Worm (Caenorhabditis elegans) whole organism, L4 larva: Measurements from ENCODE around the gene C09H10.5.

Source experiments
- F37D6.2 ChIP-seq: sonication (generic microtip); optimal IDR thresholded peaks from 2 replicates; lab custom pipeline; 2016; ENCODE audit warnings: mild to moderate bottlenecking, missing genetic modification characterization, missing compliant biosample characterization
- F44E2.7 ChIP-seq: fragments of 200-800 bp; sonication (Bioruptor generic); IDR thresholded peaks from 2 replicates; pipeline ENCODE4 v2.1.2; 2022; ENCODE audit warnings: missing genetic modification characterization, missing compliant biosample characterization
- F49E8.2 ChIP-seq: sonication (generic microtip); optimal IDR thresholded peaks from 2 replicates; lab custom pipeline; 2016; ENCODE audit warnings: missing compliant biosample characterization, mild to moderate bottlenecking, missing genetic modification characterization, borderline replicate concordance
- Y105C5A.15 ChIP-seq: fragments of 200-800 bp; sonication (Bioruptor generic); IDR thresholded peaks from 2 replicates; pipeline ENCODE4 v1.3.6; 2022; ENCODE audit warnings: missing genetic modification characterization, missing compliant biosample characterization
- Y48G9A.11 ChIP-seq: fragments of 200-800 bp; sonication (Bioruptor generic); IDR thresholded peaks from 2 replicates; pipeline ENCODE4 v1.3.6; 2022; ENCODE audit warnings: missing genetic modification reagents, missing genetic modification characterization, missing compliant biosample characterization
- Y5F2A.4 ChIP-seq: fragments of 200-800 bp; sonication (Bioruptor generic); optimal IDR thresholded peaks from 2 replicates; lab custom pipeline; 2018; ENCODE audit warnings: mild to moderate bottlenecking, missing genetic modification characterization, missing compliant biosample characterization
- ZK337.2 ChIP-seq: fragments of 200-800 bp; sonication (Bioruptor generic); IDR thresholded peaks from 2 replicates; pipeline ENCODE4 v1.3.6; 2022; ENCODE audit warnings: missing genetic modification reagents, missing genetic modification characterization, missing compliant biosample characterization
- aha-1 ChIP-seq: fragments of 150-350 bp; peaks from one replicate; lab custom pipeline; 2014; ENCODE audit warnings: missing biosample characterization, missing genetic modification characterization
- ama-1 ChIP-seq: fragments of 150-350 bp; optimal IDR thresholded peaks from 2 replicates; lab custom pipeline; 2014; ENCODE audit warnings: inconsistent platforms, mixed read lengths
- arid-1 ChIP-seq: fragments of 200-800 bp; sonication (Bioruptor generic); conservative IDR thresholded peaks from 2 replicates; pipeline ENCODE4 v1.3.6; 2022; ENCODE audit warnings: missing genetic modification reagents, missing genetic modification characterization, missing compliant biosample characterization
- ceh-20 ChIP-seq: fragments of 200-800 bp; sonication (Bioruptor generic); IDR thresholded peaks from 2 replicates; pipeline ENCODE4 v1.3.6; 2022; ENCODE audit warnings: missing genetic modification reagents, missing genetic modification characterization, missing compliant biosample characterization
- ces-1 ChIP-seq: fragments of 150-350 bp; sonication (generic microtip); optimal IDR thresholded peaks from 4 replicates; lab custom pipeline; 2014; ENCODE audit warnings: missing biosample characterization, missing genetic modification reagents, missing genetic modification characterization
- daf-19 ChIP-seq: fragments of 200-800 bp; sonication (Bioruptor generic); conservative IDR thresholded peaks from 2 replicates; pipeline ENCODE4 v1.3.6; 2022; ENCODE audit warnings: missing genetic modification characterization, missing compliant biosample characterization
- dve-1 ChIP-seq: sonication (generic microtip); optimal IDR thresholded peaks from 2 replicates; lab custom pipeline; 2017; ENCODE audit warnings: antibody characterized with exemption, mild to moderate bottlenecking, missing genetic modification characterization, missing compliant biosample characterization; ENCODE audit not compliant: insufficient read depth
- fkh-10 ChIP-seq: fragments of 150-350 bp; optimal IDR thresholded peaks from 2 replicates; lab custom pipeline; 2014; ENCODE audit warnings: missing biosample characterization, missing genetic modification reagents, missing genetic modification characterization
- hlh-30 ChIP-seq: sonication (generic microtip); optimal IDR thresholded peaks from 2 replicates; lab custom pipeline; 2017; ENCODE audit warnings: antibody characterized with exemption, mild to moderate bottlenecking, missing genetic modification characterization, missing compliant biosample characterization; ENCODE audit not compliant: insufficient read depth
- lin-1 ChIP-seq: fragments of 200-800 bp; sonication (Bioruptor generic); IDR thresholded peaks from 2 replicates; pipeline ENCODE4 v1.3.6; 2022; ENCODE audit warnings: missing genetic modification reagents, missing genetic modification characterization, missing compliant biosample characterization
- lin-13 ChIP-seq: fragments of 150-350 bp; optimal IDR thresholded peaks from 2 replicates; lab custom pipeline; 2014; ENCODE audit warnings: missing biosample characterization, missing genetic modification reagents, missing genetic modification characterization
- lin-38 ChIP-seq: fragments of 200-800 bp; sonication (Bioruptor generic); IDR thresholded peaks from 2 replicates; pipeline ENCODE4 v1.3.6; 2022; ENCODE audit warnings: missing genetic modification reagents, missing genetic modification characterization, missing compliant biosample characterization
- lsy-2 ChIP-seq, 2 experiments: fragments of 150-350 bp in 1 of 2; sonication (generic microtip) in 1 of 2; optimal IDR thresholded peaks; 2 replicates each; lab custom pipeline; 2014 to 2017; ENCODE audit warnings: missing biosample characterization in 2 of 2, missing genetic modification characterization in 2 of 2
- mes-2 ChIP-seq: sonication (generic microtip); optimal IDR thresholded peaks from 2 replicates; lab custom pipeline; 2016; ENCODE audit warnings: missing genotype, mild to moderate bottlenecking, missing genetic modification characterization, missing compliant biosample characterization; ENCODE audit not compliant: poor library complexity, severe bottlenecking
- mxl-3 ChIP-seq: fragments of 200-800 bp; sonication (Bioruptor generic); optimal IDR thresholded peaks from 2 replicates; lab custom pipeline; 2018; ENCODE audit warnings: mild to moderate bottlenecking, missing genetic modification characterization, missing compliant biosample characterization
- nhr-10 ChIP-seq: fragments of 150-350 bp; optimal IDR thresholded peaks from 2 replicates; lab custom pipeline; 2014; ENCODE audit warnings: missing biosample characterization, missing genetic modification characterization
- nhr-237 ChIP-seq: sonication (generic microtip); optimal IDR thresholded peaks from 2 replicates; lab custom pipeline; 2017; ENCODE audit warnings: missing biosample characterization, missing genetic modification characterization
- nhr-28 ChIP-seq: fragments of 150-350 bp; optimal IDR thresholded peaks from 2 replicates; lab custom pipeline; 2014; ENCODE audit warnings: missing biosample characterization, missing genetic modification characterization
- nhr-42 ChIP-seq: fragments of 200-800 bp; sonication (Bioruptor generic); IDR thresholded peaks from 2 replicates; pipeline ENCODE4 v1.3.6; 2022; ENCODE audit warnings: missing genetic modification characterization, missing compliant biosample characterization
- nhr-77 ChIP-seq: fragments of 150-350 bp; optimal IDR thresholded peaks from 2 replicates; lab custom pipeline; 2014; ENCODE audit warnings: missing biosample characterization, missing genetic modification characterization
- pha-4 ChIP-seq, 2 experiments: fragments of 150-350 bp in 1 of 2; fragments of 200-800 bp in 1 of 2; sonication (Bioruptor generic) in 1 of 2; IDR thresholded peaks in 1 of 2; optimal IDR thresholded peaks in 1 of 2; 2 replicates each; pipeline versions ENCODE4 v1.3.6 to Lab custom; 2014 to 2022; ENCODE audit warnings: missing genetic modification characterization in 2 of 2, missing genetic modification reagents in 2 of 2, missing biosample characterization in 1 of 2, missing compliant biosample characterization in 1 of 2
- saeg-2 ChIP-seq: fragments of 200-800 bp; sonication (Bioruptor generic); IDR thresholded peaks from 2 replicates; pipeline ENCODE4 v1.3.6; 2022; ENCODE audit warnings: missing genetic modification reagents, missing genetic modification characterization, missing compliant biosample characterization
- sdz-12 ChIP-seq: fragments of 200-800 bp; sonication (Bioruptor generic); optimal IDR thresholded peaks from 2 replicates; lab custom pipeline; 2018; ENCODE audit warnings: mild to moderate bottlenecking, missing genetic modification characterization, missing compliant biosample characterization
- skn-1 ChIP-seq: fragments of 150-350 bp; optimal IDR thresholded peaks from 2 replicates; lab custom pipeline; 2014; ENCODE audit warnings: missing biosample characterization, missing genetic modification characterization
- spr-3 ChIP-seq: fragments of 200-800 bp; sonication (Bioruptor generic); optimal IDR thresholded peaks from 2 replicates; lab custom pipeline; 2018; ENCODE audit warnings: mild to moderate bottlenecking, missing genetic modification characterization, missing compliant biosample characterization
- tag-97 ChIP-seq: fragments of 200-800 bp; sonication (Bioruptor generic); IDR thresholded peaks from 2 replicates; pipeline ENCODE4 v1.3.6; 2022; ENCODE audit warnings: missing genetic modification characterization, missing compliant biosample characterization
- unc-130 ChIP-seq: sonication (generic microtip); optimal IDR thresholded peaks from 2 replicates; lab custom pipeline; 2016; ENCODE audit warnings: missing genetic modification reagents, missing genetic modification characterization, missing compliant biosample characterization
- unc-62 ChIP-seq, 3 experiments: fragments of 150-350 bp in 1 of 3; sonication (generic microtip); optimal IDR thresholded peaks in 2 of 3; peaks in 1 of 3; 1 replicate in 1 of 3; 2 replicates in 2 of 3; lab custom pipeline; 2014 to 2017; ENCODE audit warnings: missing biosample characterization in 3 of 3, missing genetic modification characterization in 3 of 3, missing genetic modification reagents in 3 of 3, missing genotype in 1 of 3
- vab-7 ChIP-seq: fragments of 200-800 bp; sonication (Bioruptor generic); IDR thresholded peaks from 2 replicates; pipeline ENCODE4 v1.3.6; 2022; ENCODE audit warnings: missing genetic modification reagents, missing genetic modification characterization, missing compliant biosample characterization
- zag-1 ChIP-seq: fragments of 150-350 bp; optimal IDR thresholded peaks from 2 replicates; lab custom pipeline; 2014; ENCODE audit warnings: missing biosample characterization, missing genetic modification characterization
- zfp-3 ChIP-seq: fragments of 200-800 bp; sonication (Bioruptor generic); conservative IDR thresholded peaks from 2 replicates; pipeline ENCODE4 v1.3.6; 2022; ENCODE audit warnings: missing genetic modification reagents, missing genetic modification characterization, missing compliant biosample characterization
- ztf-11 ChIP-seq: fragments of 150-350 bp; optimal IDR thresholded peaks from 2 replicates; lab custom pipeline; 2014; ENCODE audit warnings: missing biosample characterization, missing genetic modification characterization
- ztf-7 ChIP-seq: fragments of 150-350 bp; optimal IDR thresholded peaks from 2 replicates; lab custom pipeline; 2014; ENCODE audit warnings: missing biosample characterization, missing genetic modification characterization

C09H10.5 gene

ce11 chrII:11057256-11057655 lies 46.3 kb downstream of the C09H10.5 start:
- peak; percentile 61 for TF ChIP-seq nhr-28 (tag; lab: Kevin White, UChicago)
- TF ChIP-seq lin-13 (GFP tag; lab: Kevin White, UChicago) = no peak
- TF ChIP-seq lin-1 (GFP tag; lab: Robert Waterston, UW) = no peak
- TF ChIP-seq sdz-12 (GFP tag; lab: Kevin White, UChicago) = no peak
- TF ChIP-seq hlh-30 (tag; lab: Kevin White, UChicago) = peak; percentile 39

ce11 chrII:11055223-11055622 lies 48.3 kb downstream of the C09H10.5 start, which contains the start of gene F45E10.2:
F45E10.2 (minus strand) TSS chrII:11055323.
- TF ChIP-seq nhr-42 (GFP tag; lab: Robert Waterston, UW) (no peak), ceh-20 (GFP tag; lab: Robert Waterston, UW) (no peak), pha-4 (GFP tag; IDR thresholded peaks at IDR 0.05; lab: Robert Waterston, UW) (no peak), pha-4 (tag; optimal IDR thresholded peaks at IDR 0.05; lab: Kevin White, UChicago) (no peak), zfp-3 (GFP tag; lab: Robert Waterston, UW) (no peak), zag-1 (tag; lab: Kevin White, UChicago) (no peak), daf-19 (no peak), dve-1 (tag; lab: Kevin White, UChicago) (no peak), Y105C5A.15 (GFP tag; lab: Robert Waterston, UW) (no peak), vab-7 (GFP tag; lab: Robert Waterston, UW) (no peak), nhr-77 (tag; lab: Kevin White, UChicago) (no peak), lin-38 (no peak), F44E2.7 (no peak), lsy-2 (tag; optimal IDR thresholded peaks at IDR 0.05; lab: Kevin White, UChicago) (no peak), mxl-3 (GFP tag; lab: Kevin White, UChicago) (no peak), aha-1 (tag; lab: Kevin White, UChicago) (no peak), nhr-28 (tag; lab: Kevin White, UChicago) (no peak)
- TF ChIP-seq, all 104 proteins: peak for 0

- TF ChIP-seq spr-3 (no peak), zag-1 (tag; lab: Kevin White, UChicago) (no peak), unc-62 (GFP tag; optimal IDR thresholded peaks at IDR 0.05 in 1 of 2; lab: Kevin White, UChicago) (peak in 1 of 2 experiments; percentile 98), unc-62 (tag; optimal IDR thresholded peaks at IDR 0.05; lab: Kevin White, UChicago) (no peak), ztf-7 (tag; lab: Kevin White, UChicago) (no peak), ZK337.2 (GFP tag; lab: Robert Waterston, UW) (no peak), ama-1 (lab: Kevin White, UChicago) (no peak), dve-1 (tag; lab: Kevin White, UChicago) (no peak)
Observed at ce11 chrII:11052526-11052925, 51.0 kb downstream of the C09H10.5 start.

- TF ChIP-seq ces-1 (GFP tag; lab: Kevin White, UChicago) (no peak), nhr-237 (tag; lab: Kevin White, UChicago) (no peak), arid-1 (GFP tag; lab: Robert Waterston, UW) (0 out of 2 replicates have a peak, but pooled peaks have one; percentile 6), nhr-10 (tag; lab: Kevin White, UChicago) (no peak), lin-38 (no peak), Y48G9A.11 (peak; percentile 39; the same call in 1 of the 2 replicates), sdz-12 (GFP tag; lab: Kevin White, UChicago) (no peak), ztf-11 (tag; lab: Kevin White, UChicago) (no peak), unc-130 (GFP tag; lab: Kevin White, UChicago) (peak; percentile 20), pha-4 (GFP tag; IDR thresholded peaks at IDR 0.05; lab: Robert Waterston, UW) (no peak), pha-4 (tag; optimal IDR thresholded peaks at IDR 0.05; lab: Kevin White, UChicago) (no peak), F37D6.2 (no peak), skn-1 (tag; lab: Kevin White, UChicago) (no peak), lsy-2 (tag; optimal IDR thresholded peaks at IDR 0.05; lab: Kevin White, UChicago) (peak in 1 of 2 experiments; percentile 18), saeg-2 (GFP tag; lab: Robert Waterston, UW) (no peak), mes-2 (peak; percentile 8), mxl-3 (GFP tag; lab: Kevin White, UChicago) (no peak), tag-97 (GFP tag; lab: Robert Waterston, UW) (no peak), F49E8.2 (peak; percentile 57), Y5F2A.4 (GFP tag; lab: Kevin White, UChicago) (no peak), ama-1 (lab: Kevin White, UChicago) (no peak), fkh-10 (GFP tag; lab: Kevin White, UChicago) (no peak)
- TF ChIP-seq, all 104 proteins: peak for 6
Observed at ce11 chrII:11050678-11051077, 52.9 kb downstream of the C09H10.5 start.
